Fruit fly (Drosophila melanogaster) whole organism, wandering third instar larva: ENCODE measurements around the gene CG5895.

Experiments used
- Abd-B ChIP-seq: fragments of >200 bp; optimal IDR thresholded peaks from 2 replicates; lab custom pipeline; 2017; ENCODE audit warnings: missing biosample characterization, missing genetic modification characterization
- CG32264 ChIP-seq: fragments of 200-800 bp; sonication (Bioruptor generic); optimal IDR thresholded peaks from 2 replicates; lab custom pipeline; 2016; ENCODE audit warnings: missing biosample characterization, missing genetic modification characterization
- CG9705 ChIP-seq: fragments of 200-800 bp; sonication (Bioruptor generic); optimal IDR thresholded peaks from 2 replicates; lab custom pipeline; 2018; ENCODE audit warnings: missing biosample characterization, mild to moderate bottlenecking, missing genetic modification characterization
- CrebA ChIP-seq: fragments of 200-800 bp; sonication (Bioruptor generic); optimal IDR thresholded peaks from 2 replicates; lab custom pipeline; 2016; ENCODE audit warnings: missing biosample characterization, mild to moderate bottlenecking, missing genetic modification characterization, borderline replicate concordance
- Dif ChIP-seq: fragments of 200-275, 200-300 bp; sonication (Bioruptor generic); optimal IDR thresholded peaks from 2 replicates; lab custom pipeline; 2018; ENCODE audit warnings: missing biosample characterization, missing genetic modification characterization; ENCODE audit not compliant: partially characterized antibody
- GATAd ChIP-seq: sonication (Bioruptor generic); optimal IDR thresholded peaks from 2 replicates; lab custom pipeline; 2016; ENCODE audit warnings: missing biosample characterization, missing genetic modification characterization
- HLH106 ChIP-seq: fragments of 200-800 bp; optimal IDR thresholded peaks from 3 replicates; lab custom pipeline; 2019; ENCODE audit warnings: missing biosample characterization, mild to moderate bottlenecking, missing genetic modification characterization, moderate library complexity
- Hnf4 ChIP-seq: fragments of 200-800 bp; sonication (Bioruptor generic); optimal IDR thresholded peaks from 2 replicates; lab custom pipeline; 2016; ENCODE audit warnings: missing biosample characterization, mild to moderate bottlenecking, missing genetic modification characterization
- Hr78 ChIP-seq: fragments of >200 bp; optimal IDR thresholded peaks from 2 replicates; lab custom pipeline; 2017; ENCODE audit warnings: missing biosample characterization, missing genetic modification characterization
- Hr83 ChIP-seq: fragments of 200-300 bp; sonication (Bioruptor generic); optimal IDR thresholded peaks from 2 replicates; lab custom pipeline; 2016; ENCODE audit warnings: missing biosample characterization, mild to moderate bottlenecking, missing genetic modification characterization, moderate library complexity; ENCODE audit not compliant: poor library complexity, severe bottlenecking
- Jra ChIP-seq: sonication (Bioruptor generic); optimal IDR thresholded peaks from 2 replicates; lab custom pipeline; 2016; ENCODE audit warnings: missing biosample characterization, missing genetic modification characterization
- Mio ChIP-seq: sonication (Bioruptor generic); optimal IDR thresholded peaks from 2 replicates; lab custom pipeline; 2016; ENCODE audit warnings: missing biosample characterization, missing genetic modification characterization
- Myc ChIP-seq: fragments of >200 bp; optimal IDR thresholded peaks from 2 replicates; lab custom pipeline; 2017
- N ChIP-seq: fragments of >200 bp; optimal IDR thresholded peaks from 2 replicates; lab custom pipeline; 2018; ENCODE audit warnings: missing biosample characterization, missing external identifiers, missing genetic modification characterization
- OdsH ChIP-seq: fragments of 200-800 bp; sonication (Bioruptor generic); optimal IDR thresholded peaks from 2 replicates; lab custom pipeline; 2016; ENCODE audit warnings: missing biosample characterization, mild to moderate bottlenecking, missing genetic modification characterization
- Rel ChIP-seq, 2 experiments: fragments of 200-800 bp; sonication (Bioruptor generic) in 1 of 2; optimal IDR thresholded peaks; 2 replicates in 1 of 2; 3 replicates in 1 of 2; lab custom pipeline; 2016 to 2019; ENCODE audit warnings: mild to moderate bottlenecking in 2 of 2, missing biosample characterization in 2 of 2, missing genetic modification characterization in 2 of 2, moderate library complexity in 1 of 2
- Sp1 ChIP-seq: fragments of 200-800 bp; sonication (Bioruptor generic); optimal IDR thresholded peaks from 3 replicates; lab custom pipeline; 2019; ENCODE audit warnings: missing biosample characterization, mild to moderate bottlenecking, missing genetic modification characterization, moderate library complexity
- Vsx2 ChIP-seq: fragments of 200-300, 225-300 bp; sonication (Bioruptor generic); optimal IDR thresholded peaks from 2 replicates; lab custom pipeline; 2018; ENCODE audit warnings: missing biosample characterization, missing genetic modification characterization; ENCODE audit not compliant: partially characterized antibody
- br ChIP-seq: fragments of 200-800 bp; sonication (Bioruptor generic); optimal IDR thresholded peaks from 2 replicates; lab custom pipeline; 2016; ENCODE audit warnings: missing biosample characterization, missing genetic modification characterization
- brk ChIP-seq: fragments of 200-800 bp; sonication (Bioruptor generic); optimal IDR thresholded peaks from 2 replicates; lab custom pipeline; 2016; ENCODE audit warnings: missing biosample characterization, mild to moderate bottlenecking, missing genetic modification characterization
- dmrt93B ChIP-seq: fragments of 200-800 bp; sonication (Bioruptor generic); optimal IDR thresholded peaks from 2 replicates; lab custom pipeline; 2018; ENCODE audit warnings: missing biosample characterization, mild to moderate bottlenecking, missing genetic modification characterization
- dsf ChIP-seq: sonication (Bioruptor generic); optimal IDR thresholded peaks from 2 replicates; lab custom pipeline; 2016; ENCODE audit warnings: missing biosample characterization, missing genetic modification characterization, borderline replicate concordance
- ey ChIP-seq: fragments of 200-800 bp; sonication (Bioruptor generic); optimal IDR thresholded peaks from 2 replicates; lab custom pipeline; 2016; ENCODE audit warnings: missing biosample characterization, missing genetic modification characterization
- foxo ChIP-seq, 2 experiments: fragments of 200-800 bp; sonication (Bioruptor generic); optimal IDR thresholded peaks; 2 replicates in 1 of 2; 3 replicates in 1 of 2; lab custom pipeline; 2016 to 2017; ENCODE audit warnings: missing biosample characterization in 2 of 2, missing genetic modification characterization in 2 of 2
- fru ChIP-seq: fragments of 200-800 bp; sonication (Bioruptor generic); optimal IDR thresholded peaks from 3 replicates; lab custom pipeline; 2016; ENCODE audit warnings: missing biosample characterization, mild to moderate bottlenecking, missing genetic modification characterization
- h ChIP-seq: fragments of 200-800 bp; sonication (Bioruptor generic); optimal IDR thresholded peaks from 3 replicates; lab custom pipeline; 2016; ENCODE audit warnings: missing biosample characterization, mild to moderate bottlenecking, missing genetic modification characterization
- jim ChIP-seq: fragments of 175-275, 200-325 bp; sonication (Bioruptor generic); optimal IDR thresholded peaks from 2 replicates; lab custom pipeline; 2016; ENCODE audit warnings: missing biosample characterization, mild to moderate bottlenecking, missing genetic modification characterization
- pan ChIP-seq: fragments of >200 bp; optimal IDR thresholded peaks from 2 replicates; lab custom pipeline; 2017
- psq ChIP-seq: fragments of 200-800 bp; sonication (Bioruptor generic); optimal IDR thresholded peaks from 3 replicates; lab custom pipeline; 2017; ENCODE audit warnings: missing biosample characterization, mild to moderate bottlenecking, missing genetic modification characterization, moderate library complexity
- rgr ChIP-seq: fragments of 200-800 bp; sonication (Bioruptor generic); optimal IDR thresholded peaks from 3 replicates; lab custom pipeline; 2016; ENCODE audit warnings: missing biosample characterization, mild to moderate bottlenecking, missing genetic modification characterization
- sv ChIP-seq: fragments of 200-800 bp; sonication (Bioruptor generic); optimal IDR thresholded peaks from 3 replicates; lab custom pipeline; 2016; ENCODE audit warnings: missing biosample characterization, missing genetic modification characterization
- tai ChIP-seq: sonication (Bioruptor generic); optimal IDR thresholded peaks from 2 replicates; lab custom pipeline; 2016; ENCODE audit warnings: missing biosample characterization, missing genetic modification characterization
- usp ChIP-seq: fragments of >200 bp; optimal IDR thresholded peaks from 2 replicates; lab custom pipeline; 2017; ENCODE audit warnings: missing biosample characterization, missing genetic modification characterization

CG5895 gene

dm6 chr3L:16054095-16054494 is 18.8 kb downstream of the CG5895 start:
- TF ChIP-seq tai (no peak), h (peak; percentile 13), foxo (GFP tag; optimal IDR thresholded peaks at IDR 0.05; lab: Kevin White, UChicago) (peak in 1 of 2 experiments; percentile 24), sv (GFP tag; lab: Kevin White, UChicago) (peak; percentile 2)

- TF ChIP-seq Rel (GFP tag; optimal IDR thresholded peaks at IDR 0.05; lab: Kevin White, UChicago) (no peak), Rel (tag; optimal IDR thresholded peaks at IDR 0.05; lab: Kevin White, UChicago) (no peak), usp (GFP tag; lab: Kevin White, UChicago) (no peak), Hnf4 (GFP tag; lab: Kevin White, UChicago) (no peak), dmrt93B (no peak), pan (no peak), dsf (GFP tag; lab: Kevin White, UChicago) (no peak), ey (no peak)
Observed at dm6 chr3L:16056101-16056891, 21.0 kb downstream of the CG5895 start.

dm6 chr3L:16060806-16061600 is 25.7 kb downstream of the CG5895 start:
- no peak for TF ChIP-seq Hr83 (GFP tag; lab: Kevin White, UChicago)
- peak; percentile 5 for TF ChIP-seq rgr (GFP tag; lab: Kevin White, UChicago)
- TF ChIP-seq fru (GFP tag; lab: Kevin White, UChicago): peak; percentile 6
- TF ChIP-seq Myc (lab: Kevin White, UChicago): no peak
- no peak for TF ChIP-seq usp (GFP tag; lab: Kevin White, UChicago)
- TF ChIP-seq psq (GFP tag; lab: Kevin White, UChicago): peak; percentile 36
- TF ChIP-seq OdsH (GFP tag; lab: Kevin White, UChicago): peak; percentile 29
- TF ChIP-seq br (GFP tag; lab: Kevin White, UChicago): no peak
- no peak for TF ChIP-seq Mio (GFP tag; lab: Kevin White, UChicago)
- no peak for TF ChIP-seq Rel (GFP tag; optimal IDR thresholded peaks at IDR 0.05; lab: Kevin White, UChicago)
- TF ChIP-seq Rel (tag; optimal IDR thresholded peaks at IDR 0.05; lab: Kevin White, UChicago): no peak
- TF ChIP-seq CG9705 (GFP tag; lab: Kevin White, UChicago): no peak
- TF ChIP-seq CrebA (GFP tag; lab: Kevin White, UChicago): no peak
- TF ChIP-seq tai: no peak
- TF ChIP-seq Sp1 (GFP tag; lab: Kevin White, UChicago): no peak
- no peak for TF ChIP-seq Hr78 (GFP tag; lab: Kevin White, UChicago)
- no peak for TF ChIP-seq N (GFP tag; lab: Kevin White, UChicago)
- no peak for TF ChIP-seq CG32264 (GFP tag; lab: Kevin White, UChicago)
- TF ChIP-seq Vsx2 (GFP tag; lab: Kevin White, UChicago): no peak
- no peak for TF ChIP-seq dmrt93B
- TF ChIP-seq Abd-B (GFP tag; lab: Kevin White, UChicago): no peak
- no peak for TF ChIP-seq Dif (GFP tag; lab: Kevin White, UChicago)
- no peak for TF ChIP-seq Jra (GFP tag; lab: Kevin White, UChicago)
- TF ChIP-seq HLH106 (tag; lab: Kevin White, UChicago): no peak
- peak; percentile 32 for TF ChIP-seq h
- TF ChIP-seq GATAd (GFP tag; lab: Kevin White, UChicago): no peak
- peak; percentile 22 for TF ChIP-seq sv (GFP tag; lab: Kevin White, UChicago)
- TF ChIP-seq foxo (GFP tag; optimal IDR thresholded peaks at IDR 0.05; lab: Kevin White, UChicago): peak in 1 of 2 experiments; percentile 53

- no peak for TF ChIP-seq Jra (GFP tag; lab: Kevin White, UChicago)
- TF ChIP-seq ey: no peak
- no peak for TF ChIP-seq brk
- no peak for TF ChIP-seq rgr (GFP tag; lab: Kevin White, UChicago)
- no peak for TF ChIP-seq sv (GFP tag; lab: Kevin White, UChicago)
- no peak for TF ChIP-seq Myc (lab: Kevin White, UChicago)
- no peak for TF ChIP-seq jim (GFP tag; lab: Kevin White, UChicago)
Observed at dm6 chr3L:16082251-16082650, 47.0 kb downstream of the CG5895 start, which contains the start of gene CG33258. Gene CG33258 (plus strand): TSS chr3L:16082551.
